Worm (Caenorhabditis elegans) whole organism, L2 larva: Measurements from ENCODE around the gene str-71.

Experiments used
- C34F6.9 ChIP-seq: fragments of 150-350 bp; optimal IDR thresholded peaks from 2 replicates; lab custom pipeline; 2014; ENCODE audit warnings: missing biosample characterization, missing genetic modification characterization
- F13H6.1 ChIP-seq: sonication (generic microtip); optimal IDR thresholded peaks from 2 replicates; lab custom pipeline; 2016; ENCODE audit warnings: missing genetic modification characterization, missing compliant biosample characterization
- R02D3.7 ChIP-seq: fragments of 150-350 bp; optimal IDR thresholded peaks from 2 replicates; lab custom pipeline; 2014; ENCODE audit warnings: missing biosample characterization, missing genetic modification characterization
- Y55F3AM.14 ChIP-seq: fragments of 200-800 bp; sonication (Bioruptor generic); optimal IDR thresholded peaks from 2 replicates; lab custom pipeline; 2018; ENCODE audit warnings: mild to moderate bottlenecking, missing genetic modification characterization, missing compliant biosample characterization
- ZK546.5 ChIP-seq: sonication (generic microtip); optimal IDR thresholded peaks from 2 replicates; lab custom pipeline; 2017; ENCODE audit warnings: missing biosample characterization, missing genetic modification characterization
- alr-1 ChIP-seq: fragments of 150-350 bp; optimal IDR thresholded peaks from 2 replicates; lab custom pipeline; 2014; ENCODE audit warnings: missing biosample characterization, missing genetic modification characterization
- aly-2 ChIP-seq: fragments of 150-350 bp; optimal IDR thresholded peaks from 2 replicates; lab custom pipeline; 2014; ENCODE audit warnings: missing biosample characterization, missing genetic modification characterization
- ama-1 ChIP-seq: fragments of 150-350 bp; optimal IDR thresholded peaks from 2 replicates; lab custom pipeline; 2018; ENCODE audit warnings: inconsistent platforms
- blmp-1 ChIP-seq: sonication (generic microtip); optimal IDR thresholded peaks from 2 replicates; lab custom pipeline; 2017; ENCODE audit warnings: missing genetic modification characterization, mild to moderate bottlenecking, missing compliant biosample characterization, antibody characterized with exemption, moderate library complexity; ENCODE audit not compliant: insufficient read depth
- ceh-16 ChIP-seq: fragments of 150-350 bp; optimal IDR thresholded peaks from 2 replicates; lab custom pipeline; 2014; ENCODE audit warnings: missing biosample characterization, missing genetic modification characterization
- ceh-82 ChIP-seq: fragments of 150-350 bp; optimal IDR thresholded peaks from 2 replicates; lab custom pipeline; 2014; ENCODE audit warnings: missing biosample characterization, missing genetic modification characterization
- crh-2 ChIP-seq: sonication (generic microtip); optimal IDR thresholded peaks from 2 replicates; lab custom pipeline; 2017; ENCODE audit warnings: missing biosample characterization, missing genetic modification characterization
- dmd-4 ChIP-seq: sonication (generic microtip); optimal IDR thresholded peaks from 2 replicates; lab custom pipeline; 2017; ENCODE audit warnings: missing biosample characterization, missing genetic modification characterization
- egl-27 ChIP-seq: sonication (generic microtip); optimal IDR thresholded peaks from 3 replicates; lab custom pipeline; 2017; ENCODE audit warnings: missing biosample characterization, missing genetic modification reagents, missing genetic modification characterization
- elt-1 ChIP-seq: fragments of 150-350 bp; optimal IDR thresholded peaks from 2 replicates; lab custom pipeline; 2014; ENCODE audit warnings: missing biosample characterization, missing genetic modification characterization
- elt-3 ChIP-seq: sonication (generic microtip); optimal IDR thresholded peaks from 2 replicates; lab custom pipeline; 2017; ENCODE audit warnings: missing biosample characterization, missing genetic modification characterization
- fos-1 ChIP-seq: fragments of 150-350 bp; optimal IDR thresholded peaks from 2 replicates; lab custom pipeline; 2014; ENCODE audit warnings: missing biosample characterization, missing genetic modification characterization
- gmeb-1 ChIP-seq: fragments of 150-350 bp; optimal IDR thresholded peaks from 2 replicates; lab custom pipeline; 2014; ENCODE audit warnings: missing biosample characterization, missing genetic modification characterization
- lin-11 ChIP-seq: fragments of 150-350 bp; sonication (generic microtip); optimal IDR thresholded peaks from 2 replicates; lab custom pipeline; 2014; ENCODE audit warnings: missing biosample characterization, missing genetic modification characterization, inconsistent platforms, mixed read lengths
- lin-13 ChIP-seq: fragments of 150-350 bp; optimal IDR thresholded peaks from 2 replicates; lab custom pipeline; 2014; ENCODE audit warnings: missing biosample characterization, missing genetic modification reagents, missing genetic modification characterization
- lin-39 ChIP-seq: fragments of 150-350 bp; optimal IDR thresholded peaks from 2 replicates; lab custom pipeline; 2014; ENCODE audit warnings: missing biosample characterization, missing genetic modification reagents, missing genetic modification characterization
- lsy-2 ChIP-seq, 2 experiments: fragments of 150-350 bp in 1 of 2; sonication (generic microtip) in 1 of 2; optimal IDR thresholded peaks; 2 replicates each; lab custom pipeline; 2014 to 2017; ENCODE audit warnings: missing biosample characterization in 2 of 2, missing genetic modification characterization in 2 of 2
- mab-5 ChIP-seq: fragments of 150-350 bp; optimal IDR thresholded peaks from 2 replicates; lab custom pipeline; 2014; ENCODE audit warnings: missing biosample characterization, missing genetic modification characterization
- mbf-1 ChIP-seq: sonication (generic microtip); optimal IDR thresholded peaks from 2 replicates; lab custom pipeline; 2017; ENCODE audit warnings: missing biosample characterization, missing genetic modification characterization
- mdl-1 ChIP-seq, 2 experiments: fragments of 150-350 bp in 1 of 2; sonication (generic microtip) in 1 of 2; optimal IDR thresholded peaks; 2 replicates each; lab custom pipeline; 2017; ENCODE audit warnings: missing biosample characterization in 2 of 2, missing genetic modification characterization in 2 of 2
- nhr-10 ChIP-seq: sonication (generic microtip); optimal IDR thresholded peaks from 2 replicates; lab custom pipeline; 2017; ENCODE audit warnings: missing biosample characterization, missing genetic modification characterization
- nhr-11 ChIP-seq: fragments of 150-350 bp; optimal IDR thresholded peaks from 2 replicates; lab custom pipeline; 2014; ENCODE audit warnings: missing biosample characterization, missing genetic modification characterization
- nhr-12 ChIP-seq: fragments of 150-350 bp; optimal IDR thresholded peaks from 2 replicates; lab custom pipeline; 2014; ENCODE audit warnings: missing biosample characterization, missing genetic modification characterization
- nhr-129 ChIP-seq: fragments of 150-350 bp; optimal IDR thresholded peaks from 2 replicates; lab custom pipeline; 2014; ENCODE audit warnings: missing biosample characterization, missing genetic modification characterization
- nhr-21 ChIP-seq: fragments of 150-350 bp; optimal IDR thresholded peaks from 2 replicates; lab custom pipeline; 2014; ENCODE audit warnings: missing biosample characterization, missing genetic modification characterization
- nhr-23 ChIP-seq: fragments of 150-350 bp; optimal IDR thresholded peaks from 2 replicates; lab custom pipeline; 2014; ENCODE audit warnings: missing biosample characterization, missing genetic modification reagents, missing genetic modification characterization
- nhr-237 ChIP-seq: fragments of 150-350 bp; optimal IDR thresholded peaks from 2 replicates; lab custom pipeline; 2014; ENCODE audit warnings: missing biosample characterization, missing genetic modification characterization
- nhr-25 ChIP-seq: fragments of 150-350 bp; sonication (generic microtip); optimal IDR thresholded peaks from 3 replicates; lab custom pipeline; 2014; ENCODE audit warnings: missing biosample characterization, missing genetic modification characterization
- nhr-6 ChIP-seq: fragments of 150-350 bp; optimal IDR thresholded peaks from 2 replicates; lab custom pipeline; 2014; ENCODE audit warnings: missing biosample characterization, missing genetic modification characterization
- nhr-77 ChIP-seq: fragments of 150-350 bp; optimal IDR thresholded peaks from 2 replicates; lab custom pipeline; 2014; ENCODE audit warnings: missing biosample characterization, missing genetic modification characterization
- peb-1 ChIP-seq: fragments of 150-350 bp; optimal IDR thresholded peaks from 2 replicates; lab custom pipeline; 2014; ENCODE audit warnings: missing biosample characterization, missing genetic modification characterization
- sem-4 ChIP-seq: fragments of 150-350 bp; optimal IDR thresholded peaks from 2 replicates; lab custom pipeline; 2014; ENCODE audit warnings: missing biosample characterization, missing genetic modification reagents, missing genetic modification characterization
- skn-1 ChIP-seq: sonication (generic microtip); optimal IDR thresholded peaks from 2 replicates; lab custom pipeline; 2017; ENCODE audit warnings: missing biosample characterization, missing genetic modification characterization
- sma-3 ChIP-seq: sonication (generic microtip); optimal IDR thresholded peaks from 2 replicates; lab custom pipeline; 2016; ENCODE audit warnings: missing genetic modification reagents, missing genetic modification characterization, missing compliant biosample characterization
- sma-9 ChIP-seq, 2 experiments: fragments of 150-350 bp in 1 of 2; sonication (generic microtip) in 1 of 2; optimal IDR thresholded peaks; 2 replicates each; lab custom pipeline; 2014 to 2016; ENCODE audit warnings: missing genetic modification characterization in 2 of 2, mild to moderate bottlenecking in 1 of 2, missing biosample characterization in 1 of 2, missing compliant biosample characterization in 1 of 2, missing genetic modification reagents in 1 of 2, moderate library complexity in 1 of 2
- snpc-4 ChIP-seq: fragments of 150-350 bp; optimal IDR thresholded peaks from 2 replicates; lab custom pipeline; 2014; ENCODE audit warnings: missing biosample characterization, missing genetic modification characterization
- unc-39 ChIP-seq: fragments of 150-350 bp; optimal IDR thresholded peaks from 2 replicates; lab custom pipeline; 2014; ENCODE audit warnings: missing biosample characterization, missing genetic modification characterization
- unc-55 ChIP-seq: fragments of 150-350 bp; sonication (generic microtip); optimal IDR thresholded peaks from 3 replicates; lab custom pipeline; 2014; ENCODE audit warnings: missing biosample characterization, missing genetic modification reagents, missing genetic modification characterization
- unc-62 ChIP-seq: fragments of 150-350 bp; optimal IDR thresholded peaks from 2 replicates; lab custom pipeline; 2014; ENCODE audit warnings: missing biosample characterization, missing genetic modification reagents, missing genetic modification characterization
- zag-1 ChIP-seq: fragments of 150-350 bp; optimal IDR thresholded peaks from 2 replicates; lab custom pipeline; 2014; ENCODE audit warnings: missing biosample characterization, missing genetic modification characterization
- ztf-1 ChIP-seq: fragments of 200-800 bp; sonication (Bioruptor generic); conservative IDR thresholded peaks from 2 replicates; pipeline ENCODE4 v1.3.6; 2022; ENCODE audit warnings: missing genetic modification characterization, missing compliant biosample characterization
- ztf-11 ChIP-seq: sonication (generic microtip); optimal IDR thresholded peaks from 2 replicates; lab custom pipeline; 2017; ENCODE audit warnings: missing biosample characterization, missing genetic modification characterization
- ztf-4 ChIP-seq: fragments of 150-350 bp; optimal IDR thresholded peaks from 2 replicates; lab custom pipeline; 2014; ENCODE audit warnings: missing biosample characterization, missing genetic modification characterization

str-71 gene

ce11 chrV:15459088-15459487 is at the start of gene str-71:
Gene str-71 (minus strand): TSS chrV:15459188.
- TF ChIP-seq sma-3 (GFP tag; lab: Kevin White, UChicago) (no peak), nhr-12 (tag; lab: Kevin White, UChicago) (no peak), lin-11 (tag; lab: Kevin White, UChicago) (no peak), unc-62 (GFP tag; lab: Kevin White, UChicago) (no peak), nhr-10 (tag; lab: Kevin White, UChicago) (no peak), ztf-11 (no peak), dmd-4 (no peak), mdl-1 (tag; optimal IDR thresholded peaks at IDR 0.05; lab: Kevin White, UChicago) (no peak), nhr-23 (tag; lab: Kevin White, UChicago) (no peak), nhr-129 (tag; lab: Kevin White, UChicago) (no peak), peb-1 (tag; lab: Kevin White, UChicago) (no peak), nhr-77 (tag; lab: Kevin White, UChicago) (no peak), ztf-1 (GFP tag; lab: Robert Waterston, UW) (no peak)

ce11 chrV:15505068-15505467 is 46.1 kb upstream of the str-71 start:
- TF ChIP-seq ceh-16 (no peak), sem-4 (tag; lab: Kevin White, UChicago) (no peak), snpc-4 (tag; lab: Kevin White, UChicago) (peak; percentile 17), skn-1 (tag; lab: Kevin White, UChicago) (no peak), F13H6.1 (tag; lab: Kevin White, UChicago) (peak; percentile 12), gmeb-1 (tag; lab: Kevin White, UChicago) (no peak), Y55F3AM.14 (GFP tag; lab: Kevin White, UChicago) (no peak), ztf-1 (GFP tag; lab: Robert Waterston, UW) (no peak), mbf-1 (no peak), nhr-6 (tag; lab: Kevin White, UChicago) (no peak), mdl-1 (tag; optimal IDR thresholded peaks at IDR 0.05; lab: Kevin White, UChicago) (no peak), mab-5 (tag; lab: Kevin White, UChicago) (no peak), ama-1 (lab: Kevin White, UChicago) (no peak), nhr-21 (tag; lab: Kevin White, UChicago) (no peak), nhr-12 (tag; lab: Kevin White, UChicago) (no peak), zag-1 (tag; lab: Kevin White, UChicago) (no peak), unc-39 (tag; lab: Kevin White, UChicago) (no peak), nhr-129 (tag; lab: Kevin White, UChicago) (peak; percentile 43), nhr-237 (tag; lab: Kevin White, UChicago) (no peak), aly-2 (no peak), sma-9 (GFP tag; optimal IDR thresholded peaks at IDR 0.05; lab: Kevin White, UChicago) (peak; percentile 22), sma-9 (tag; optimal IDR thresholded peaks at IDR 0.05; lab: Kevin White, UChicago) (no peak), blmp-1 (no peak), lin-11 (tag; lab: Kevin White, UChicago) (peak; percentile 42), ceh-82 (no peak), C34F6.9 (tag; lab: Kevin White, UChicago) (no peak), ztf-11 (no peak), nhr-10 (tag; lab: Kevin White, UChicago) (no peak), elt-3 (tag; lab: Kevin White, UChicago) (no peak), egl-27 (peak; percentile 4), nhr-23 (tag; lab: Kevin White, UChicago) (no peak), lsy-2 (tag; optimal IDR thresholded peaks at IDR 0.05; lab: Kevin White, UChicago) (peak in 1 of 2 experiments; percentile 28), dmd-4 (no peak), nhr-77 (tag; lab: Kevin White, UChicago) (no peak), sma-3 (GFP tag; lab: Kevin White, UChicago) (peak; percentile 48), lin-13 (GFP tag; lab: Kevin White, UChicago) (no peak), ZK546.5 (tag; lab: Kevin White, UChicago) (no peak), elt-1 (tag; lab: Kevin White, UChicago) (no peak), ztf-4 (no peak), lin-39 (tag; lab: Kevin White, UChicago) (no peak), nhr-25 (tag; lab: Kevin White, UChicago) (no peak), nhr-11 (no peak), crh-2 (tag; lab: Kevin White, UChicago) (peak; percentile 84), R02D3.7 (no peak), alr-1 (tag; lab: Kevin White, UChicago) (no peak), peb-1 (tag; lab: Kevin White, UChicago) (no peak), unc-62 (GFP tag; lab: Kevin White, UChicago) (no peak), fos-1 (peak; percentile 54), unc-55 (GFP tag; lab: Kevin White, UChicago) (no peak)
